Worm (Caenorhabditis elegans) whole organism, L3 larva: Measurements from ENCODE around the gene ZK354.2.
A peak's percentile ranks its signal among the peaks of the same experiment; 100 is the strongest.

ENCODE experiments used
- R02D3.7 ChIP-seq: fragments of 150-350 bp; optimal IDR thresholded peaks from 2 replicates; lab custom pipeline; 2014; ENCODE audit warnings: missing biosample characterization, missing genetic modification characterization
- ceh-28 ChIP-seq: fragments of 150-350 bp; optimal IDR thresholded peaks from 2 replicates; lab custom pipeline; 2014; ENCODE audit warnings: missing biosample characterization, missing genetic modification reagents, missing genetic modification characterization
- ceh-82 ChIP-seq: fragments of 150-350 bp; optimal IDR thresholded peaks from 2 replicates; lab custom pipeline; 2014; ENCODE audit warnings: missing biosample characterization, missing genetic modification characterization
- ceh-9 ChIP-seq: sonication (generic microtip); optimal IDR thresholded peaks from 2 replicates; lab custom pipeline; 2018; ENCODE audit warnings: missing biosample characterization, missing genetic modification characterization
- egl-5 ChIP-seq: fragments of 150-350 bp; optimal IDR thresholded peaks from 2 replicates; lab custom pipeline; 2017; ENCODE audit warnings: missing biosample characterization, missing genetic modification reagents, missing genetic modification characterization, inconsistent platforms
- elt-2 ChIP-seq: sonication (generic microtip); optimal IDR thresholded peaks from 2 replicates; lab custom pipeline; 2016; ENCODE audit warnings: missing genetic modification reagents, mild to moderate bottlenecking, missing genetic modification characterization, missing compliant biosample characterization
- elt-3 ChIP-seq, 3 experiments: fragments of 150-350 bp in 1 of 3; sonication (generic microtip) in 2 of 3; optimal IDR thresholded peaks; 2 replicates in 2 of 3; 4 replicates in 1 of 3; lab custom pipeline; 2014 to 2017; ENCODE audit warnings: missing biosample characterization in 3 of 3, missing genetic modification characterization in 3 of 3
- fkh-10 ChIP-seq: sonication (generic microtip); optimal IDR thresholded peaks from 2 replicates; lab custom pipeline; 2017; ENCODE audit warnings: missing biosample characterization, missing genetic modification reagents, missing genetic modification characterization
- fkh-2 ChIP-seq: fragments of 150-350 bp; optimal IDR thresholded peaks from 2 replicates; lab custom pipeline; 2014; ENCODE audit warnings: missing biosample characterization, missing genetic modification reagents, missing genetic modification characterization
- hmg-11 ChIP-seq: sonication (generic microtip); optimal IDR thresholded peaks from 2 replicates; lab custom pipeline; 2016; ENCODE audit warnings: missing genetic modification characterization, missing compliant biosample characterization
- jun-1 ChIP-seq: fragments of 150-350 bp; optimal IDR thresholded peaks from 2 replicates; lab custom pipeline; 2014; ENCODE audit warnings: missing biosample characterization, missing genetic modification reagents, missing genetic modification characterization
- lin-15B ChIP-seq: fragments of 150-350 bp; optimal IDR thresholded peaks from 2 replicates; lab custom pipeline; 2014; ENCODE audit warnings: missing biosample characterization, missing genetic modification characterization
- lin-39 ChIP-seq: fragments of 150-350 bp; optimal IDR thresholded peaks from 2 replicates; lab custom pipeline; 2018; ENCODE audit warnings: missing biosample characterization, missing genetic modification reagents, missing genetic modification characterization
- lsy-12 ChIP-seq: sonication (generic microtip); optimal IDR thresholded peaks from 2 replicates; lab custom pipeline; 2016; ENCODE audit warnings: mild to moderate bottlenecking, missing genetic modification characterization, missing compliant biosample characterization
- mml-1 ChIP-seq: fragments of 150-350 bp; sonication (generic microtip); optimal IDR thresholded peaks from 3 replicates; lab custom pipeline; 2014; ENCODE audit warnings: missing biosample characterization, missing genetic modification characterization
- nfya-1 ChIP-seq: sonication (generic microtip); optimal IDR thresholded peaks from 2 replicates; lab custom pipeline; 2017; ENCODE audit warnings: missing genetic modification characterization, mild to moderate bottlenecking, missing compliant biosample characterization, antibody characterized with exemption, moderate library complexity; ENCODE audit not compliant: insufficient read depth
- nhr-12 ChIP-seq: fragments of 150-350 bp; optimal IDR thresholded peaks from 2 replicates; lab custom pipeline; 2014; ENCODE audit warnings: missing biosample characterization, missing genetic modification characterization
- nhr-23 ChIP-seq: fragments of 150-350 bp; optimal IDR thresholded peaks from 2 replicates; lab custom pipeline; 2014; ENCODE audit warnings: missing biosample characterization, missing genetic modification reagents, missing genetic modification characterization
- nhr-237 ChIP-seq: fragments of 150-350 bp; optimal IDR thresholded peaks from 2 replicates; lab custom pipeline; 2014; ENCODE audit warnings: missing biosample characterization, missing genetic modification characterization
- nhr-25 ChIP-seq: sonication (generic microtip); optimal IDR thresholded peaks from 2 replicates; lab custom pipeline; 2017; ENCODE audit warnings: missing biosample characterization, missing genetic modification characterization
- nhr-43 ChIP-seq: sonication (generic microtip); optimal IDR thresholded peaks from 2 replicates; lab custom pipeline; 2016; ENCODE audit warnings: mild to moderate bottlenecking, missing genetic modification characterization, missing compliant biosample characterization; ENCODE audit not compliant: poor library complexity, severe bottlenecking
- nhr-76 ChIP-seq: fragments of 150-350 bp; sonication (generic microtip); optimal IDR thresholded peaks from 5 replicates; lab custom pipeline; 2014; ENCODE audit warnings: missing biosample characterization, missing genetic modification characterization
- nhr-77 ChIP-seq: fragments of 150-350 bp; optimal IDR thresholded peaks from 2 replicates; lab custom pipeline; 2014; ENCODE audit warnings: missing biosample characterization, missing genetic modification characterization
- pha-4 ChIP-seq: fragments of 150-350 bp; optimal IDR thresholded peaks from 2 replicates; lab custom pipeline; 2014; ENCODE audit warnings: missing biosample characterization, missing genetic modification reagents, missing genetic modification characterization
- skn-1 ChIP-seq: fragments of 150-350 bp; optimal IDR thresholded peaks from 2 replicates; lab custom pipeline; 2014; ENCODE audit warnings: missing biosample characterization, missing genetic modification characterization
- snpc-4 ChIP-seq: fragments of 150-350 bp; optimal IDR thresholded peaks from 2 replicates; lab custom pipeline; 2014; ENCODE audit warnings: missing biosample characterization, missing genetic modification characterization
- unc-39 ChIP-seq: sonication (generic microtip); optimal IDR thresholded peaks from 4 replicates; lab custom pipeline; 2017; ENCODE audit warnings: missing biosample characterization, missing genetic modification characterization
- ztf-11 ChIP-seq: fragments of 150-350 bp; optimal IDR thresholded peaks from 2 replicates; lab custom pipeline; 2014; ENCODE audit warnings: missing biosample characterization, missing genetic modification characterization
- ztf-4 ChIP-seq: fragments of 150-350 bp; optimal IDR thresholded peaks from 2 replicates; lab custom pipeline; 2014; ENCODE audit warnings: missing biosample characterization, missing genetic modification characterization

The ZK354.2 gene

DNA sequence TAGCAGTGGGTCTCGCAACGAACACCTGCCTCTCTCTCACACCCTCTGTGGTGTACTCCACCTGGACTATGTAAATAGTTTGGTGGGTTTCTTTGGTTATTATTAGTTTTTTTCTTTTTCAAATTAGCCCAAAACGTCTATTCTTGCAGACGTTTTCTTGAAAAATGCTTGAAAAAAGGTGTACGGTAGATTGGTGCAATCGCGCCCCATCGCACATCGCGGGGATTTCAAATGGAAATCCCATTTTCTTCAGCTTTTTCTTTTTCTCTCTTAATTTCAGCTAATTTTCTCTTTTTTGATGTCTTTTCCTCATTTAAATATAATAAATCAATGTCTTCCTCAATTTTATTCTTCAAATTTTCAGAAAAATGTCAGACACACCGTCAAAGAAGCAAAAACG lies 40.9 kb downstream of the ZK354.2 start, which contains the start of gene Y4C6B.1:
Gene Y4C6B.1 (plus strand): TSS at position 365 of the 400 bp plus-strand sequence.
- no peak for TF ChIP-seq pha-4
- peak; percentile 22 for TF ChIP-seq nfya-1 (tag; lab: Kevin White, UChicago)
- no peak for TF ChIP-seq jun-1
- TF ChIP-seq lin-15B (tag; lab: Kevin White, UChicago), result peak; percentile 30

DNA sequence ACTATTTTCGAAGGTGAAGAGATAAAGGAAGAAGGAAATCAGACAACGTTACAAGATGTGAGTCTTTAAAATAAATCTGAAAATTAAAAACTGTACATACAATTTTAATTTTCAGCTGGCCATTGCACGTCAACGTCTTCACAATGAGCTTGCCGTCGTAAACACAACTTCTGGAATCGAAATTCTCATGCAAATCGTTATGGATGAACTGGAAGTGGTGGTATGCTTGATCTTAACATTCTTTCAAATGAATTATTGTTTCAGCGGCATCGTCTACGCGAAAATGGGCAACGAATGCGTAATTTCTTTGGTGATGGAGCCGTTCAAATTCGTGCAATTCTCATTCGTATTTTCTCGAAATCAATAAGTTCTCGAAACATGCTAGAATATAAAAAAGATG lies 41.4 kb downstream of the ZK354.2 start:
- no peak for TF ChIP-seq unc-39 (tag; lab: Kevin White, UChicago)
- TF ChIP-seq nhr-76 (tag; lab: Kevin White, UChicago), result no peak
- no peak for TF ChIP-seq hmg-11 (tag; lab: Kevin White, UChicago)
- no peak for TF ChIP-seq ceh-82 (tag; lab: Kevin White, UChicago)
- TF ChIP-seq nhr-237 (tag; lab: Kevin White, UChicago), result no peak
- TF ChIP-seq ztf-11, result no peak
- TF ChIP-seq R02D3.7 (tag; lab: Kevin White, UChicago), result no peak
- no peak for TF ChIP-seq ceh-9 (tag; lab: Kevin White, UChicago)
- TF ChIP-seq ceh-28, result no peak
- no peak for TF ChIP-seq nhr-12 (tag; lab: Kevin White, UChicago)
- no peak for TF ChIP-seq fkh-10
- no peak for TF ChIP-seq fkh-2 (tag; lab: Kevin White, UChicago)
- TF ChIP-seq mml-1 (tag; lab: Kevin White, UChicago), result no peak
- no peak for TF ChIP-seq nhr-23 (tag; lab: Kevin White, UChicago)
- no peak for TF ChIP-seq jun-1
- no peak for TF ChIP-seq ztf-4 (tag; lab: Kevin White, UChicago)
- no peak for TF ChIP-seq elt-3 (tag; optimal IDR thresholded peaks at IDR 0.05; lab: Kevin White, UChicago)

DNA sequence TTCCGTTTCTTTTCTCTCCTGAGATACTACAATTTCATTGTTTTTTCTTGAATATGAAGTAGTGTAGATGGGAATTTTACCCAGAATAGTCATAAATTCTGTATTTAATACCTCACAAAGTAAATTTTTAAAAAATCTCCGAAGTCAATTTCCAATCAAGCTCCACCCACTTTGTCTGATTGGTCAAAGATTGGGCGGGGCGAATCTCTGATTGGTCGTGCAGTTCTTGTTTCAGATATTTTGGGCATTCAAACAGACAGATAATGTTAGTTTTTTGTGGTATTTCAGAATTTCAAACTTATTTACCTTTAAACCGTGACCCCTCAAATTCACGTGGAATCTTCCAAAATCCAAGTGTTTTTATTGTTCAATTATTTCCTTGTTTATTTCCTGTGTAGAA lies 47.3 kb downstream of the ZK354.2 start, which contains the start of gene F41H10.5:
Gene F41H10.5 (plus strand): TSS at position 375 of the 400 bp plus-strand sequence.
- TF ChIP-seq nhr-23 (tag; lab: Kevin White, UChicago) (no peak), nfya-1 (tag; lab: Kevin White, UChicago) (peak; percentile 89)

DNA sequence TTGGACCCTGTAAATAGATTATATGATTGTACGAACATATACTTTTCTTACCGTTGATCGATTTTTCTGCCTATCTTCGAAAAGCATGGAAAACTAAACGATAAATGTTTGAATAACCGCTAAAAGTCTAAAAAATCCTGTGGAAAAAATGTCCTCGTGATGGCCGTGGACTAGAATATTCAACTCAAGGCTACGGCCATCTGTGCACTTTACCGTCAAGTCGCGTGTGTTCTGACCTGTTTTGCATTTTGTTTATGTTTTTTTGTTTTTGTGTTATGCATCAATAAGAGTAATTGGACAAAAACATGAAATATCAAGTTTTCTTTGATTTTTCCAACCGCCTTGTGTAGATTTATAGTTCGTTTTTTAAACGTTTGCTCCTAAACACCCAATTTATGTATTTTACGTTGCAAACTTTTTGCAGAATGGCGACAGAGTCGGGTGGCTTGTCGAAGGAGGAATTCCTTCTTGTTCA lies 51.0 kb downstream of the ZK354.2 start, which contains the start of the genes hda-6 and F41H10.4:
Gene hda-6 (minus strand): TSS at position 172 of the 475 bp plus-strand sequence.
Gene F41H10.4 (plus strand): TSS at position 425 of the 475 bp plus-strand sequence.
- peak; percentile 97 for TF ChIP-seq nhr-25 (tag; lab: Kevin White, UChicago)
- TF ChIP-seq lin-15B (tag; lab: Kevin White, UChicago), result peak; percentile 93
- TF ChIP-seq egl-5, result peak; percentile 73
- peak; percentile 75 for TF ChIP-seq nhr-23 (tag; lab: Kevin White, UChicago)
- peak; percentile 92 for TF ChIP-seq snpc-4
- TF ChIP-seq pha-4, result peak; percentile 75
- TF ChIP-seq nhr-12 (tag; lab: Kevin White, UChicago), result no peak
- peak; percentile 9 for TF ChIP-seq skn-1 (tag; lab: Kevin White, UChicago)
- TF ChIP-seq lsy-12, result no peak
- peak; percentile 28 for TF ChIP-seq elt-2 (tag; lab: Kevin White, UChicago)
- no peak for TF ChIP-seq nhr-77 (tag; lab: Kevin White, UChicago)
- TF ChIP-seq nfya-1 (tag; lab: Kevin White, UChicago), result peak; percentile 75
- TF ChIP-seq elt-3 (tag; optimal IDR thresholded peaks at IDR 0.05; lab: Kevin White, UChicago), result no peak
- peak; percentile 33 for TF ChIP-seq lin-39 (tag; lab: Kevin White, UChicago)
- peak; percentile 85 for TF ChIP-seq nhr-43
